Worm (Caenorhabditis elegans) whole organism, late embryonic: ENCODE measurements around the gene ZK616.2.
A peak's percentile ranks its signal among the peaks of the same experiment; 100 is the strongest.

Experiments
- F13H6.1 ChIP-seq: sonication (generic microtip); optimal IDR thresholded peaks from 2 replicates; lab custom pipeline; 2016; ENCODE audit warnings: missing genetic modification characterization, missing compliant biosample characterization
- ahr-1 ChIP-seq: sonication (generic microtip); optimal IDR thresholded peaks from 2 replicates; lab custom pipeline; 2016; ENCODE audit warnings: missing genetic modification characterization, missing compliant biosample characterization
- ceh-22 ChIP-seq: sonication (generic microtip); optimal IDR thresholded peaks from 2 replicates; lab custom pipeline; 2017; ENCODE audit warnings: missing biosample characterization, missing genetic modification characterization
- hlh-15 ChIP-seq: sonication (generic microtip); optimal IDR thresholded peaks from 2 replicates; lab custom pipeline; 2016; ENCODE audit warnings: missing genetic modification characterization, missing compliant biosample characterization
- hlh-8 ChIP-seq: sonication (generic microtip); optimal IDR thresholded peaks from 2 replicates; lab custom pipeline; 2016; ENCODE audit warnings: missing genotype, missing genetic modification characterization, missing compliant biosample characterization
- lim-6 ChIP-seq: sonication (generic microtip); optimal IDR thresholded peaks from 2 replicates; lab custom pipeline; 2016; ENCODE audit warnings: missing genetic modification characterization, missing compliant biosample characterization
- lin-11 ChIP-seq: fragments of 200-800 bp; sonication (Bioruptor generic); optimal IDR thresholded peaks from 2 replicates; lab custom pipeline; 2018; ENCODE audit warnings: mild to moderate bottlenecking, missing genetic modification characterization, missing compliant biosample characterization
- nfya-1 ChIP-seq: sonication (generic microtip); optimal IDR thresholded peaks from 2 replicates; lab custom pipeline; 2017; ENCODE audit warnings: missing genetic modification characterization, mild to moderate bottlenecking, missing compliant biosample characterization, antibody characterized with exemption, moderate library complexity
- nhr-232 ChIP-seq: sonication (generic microtip); optimal IDR thresholded peaks from 2 replicates; lab custom pipeline; 2016; ENCODE audit warnings: missing genetic modification characterization, missing compliant biosample characterization
- pha-4 ChIP-seq: fragments of 150-350 bp; optimal IDR thresholded peaks from 2 replicates; lab custom pipeline; 2018; ENCODE audit warnings: missing biosample characterization, missing genetic modification reagents, missing genetic modification characterization
- pros-1 ChIP-seq: fragments of 150-350 bp; optimal IDR thresholded peaks from 2 replicates; lab custom pipeline; 2014; ENCODE audit warnings: missing biosample characterization, missing genetic modification reagents, missing genetic modification characterization
- tbx-2 ChIP-seq: sonication (generic microtip); optimal IDR thresholded peaks from 2 replicates; lab custom pipeline; 2016; ENCODE audit warnings: missing genetic modification characterization, missing compliant biosample characterization
- ttx-3 ChIP-seq: sonication (generic microtip); optimal IDR thresholded peaks from 2 replicates; lab custom pipeline; 2016; ENCODE audit warnings: missing genetic modification reagents, missing genetic modification characterization, missing compliant biosample characterization
- zip-5 ChIP-seq: sonication (generic microtip); optimal IDR thresholded peaks from 2 replicates; lab custom pipeline; 2016; ENCODE audit warnings: missing genetic modification characterization, missing compliant biosample characterization

DNA sequence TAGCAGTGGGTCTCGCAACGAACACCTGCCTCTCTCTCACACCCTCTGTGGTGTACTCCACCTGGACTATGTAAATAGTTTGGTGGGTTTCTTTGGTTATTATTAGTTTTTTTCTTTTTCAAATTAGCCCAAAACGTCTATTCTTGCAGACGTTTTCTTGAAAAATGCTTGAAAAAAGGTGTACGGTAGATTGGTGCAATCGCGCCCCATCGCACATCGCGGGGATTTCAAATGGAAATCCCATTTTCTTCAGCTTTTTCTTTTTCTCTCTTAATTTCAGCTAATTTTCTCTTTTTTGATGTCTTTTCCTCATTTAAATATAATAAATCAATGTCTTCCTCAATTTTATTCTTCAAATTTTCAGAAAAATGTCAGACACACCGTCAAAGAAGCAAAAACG lies 43.5 kb upstream of the ZK616.2 start, which contains the start of gene Y4C6B.1:
- TF ChIP-seq hlh-8 (tag; lab: Kevin White, UChicago) = no peak
- TF ChIP-seq ttx-3 (tag; lab: Kevin White, UChicago) = peak; percentile 24
- TF ChIP-seq ceh-22 (tag; lab: Kevin White, UChicago) = no peak
- no peak for TF ChIP-seq nfya-1 (tag; lab: Kevin White, UChicago)
- no peak for TF ChIP-seq lin-11 (tag; lab: Kevin White, UChicago)
- no peak for TF ChIP-seq pha-4
- no peak for TF ChIP-seq pros-1 (tag; lab: Kevin White, UChicago)
- TF ChIP-seq hlh-15 (tag; lab: Kevin White, UChicago) = no peak
- no peak for TF ChIP-seq zip-5 (tag; lab: Kevin White, UChicago)
- peak; percentile 17 for TF ChIP-seq tbx-2
- TF ChIP-seq ahr-1 (tag; lab: Kevin White, UChicago) = no peak
- no peak for TF ChIP-seq lim-6 (tag; lab: Kevin White, UChicago)
- no peak for TF ChIP-seq F13H6.1 (tag; lab: Kevin White, UChicago)
- TF ChIP-seq nhr-232 (tag; lab: Kevin White, UChicago) = no peak
